Fruit fly (Drosophila melanogaster) whole organism, wandering third instar larva: ENCODE results near the gene lute.

Experiments
- GATAd ChIP-seq: sonication (Bioruptor generic); optimal IDR thresholded peaks from 2 replicates; lab custom pipeline; 2016; ENCODE audit warnings: missing biosample characterization, missing genetic modification characterization
- Hr78 ChIP-seq: fragments of >200 bp; optimal IDR thresholded peaks from 2 replicates; lab custom pipeline; 2017; ENCODE audit warnings: missing biosample characterization, missing genetic modification characterization
- Hr83 ChIP-seq: fragments of 200-300 bp; sonication (Bioruptor generic); optimal IDR thresholded peaks from 2 replicates; lab custom pipeline; 2016; ENCODE audit warnings: missing biosample characterization, mild to moderate bottlenecking, missing genetic modification characterization, moderate library complexity; ENCODE audit not compliant: poor library complexity, severe bottlenecking
- Jra ChIP-seq: sonication (Bioruptor generic); optimal IDR thresholded peaks from 2 replicates; lab custom pipeline; 2016; ENCODE audit warnings: missing biosample characterization, missing genetic modification characterization
- Myc ChIP-seq: fragments of >200 bp; optimal IDR thresholded peaks from 2 replicates; lab custom pipeline; 2017
- Rel ChIP-seq, 2 experiments: fragments of 200-800 bp; sonication (Bioruptor generic) in 1 of 2; optimal IDR thresholded peaks; 2 replicates in 1 of 2; 3 replicates in 1 of 2; lab custom pipeline; 2016 to 2019; ENCODE audit warnings: mild to moderate bottlenecking in 2 of 2, missing biosample characterization in 2 of 2, missing genetic modification characterization in 2 of 2, moderate library complexity in 1 of 2
- Sp1 ChIP-seq: fragments of 200-800 bp; sonication (Bioruptor generic); optimal IDR thresholded peaks from 3 replicates; lab custom pipeline; 2019; ENCODE audit warnings: missing biosample characterization, mild to moderate bottlenecking, missing genetic modification characterization, moderate library complexity
- Vsx2 ChIP-seq: fragments of 200-300, 225-300 bp; sonication (Bioruptor generic); optimal IDR thresholded peaks from 2 replicates; lab custom pipeline; 2018; ENCODE audit warnings: missing biosample characterization, missing genetic modification characterization; ENCODE audit not compliant: partially characterized antibody
- br ChIP-seq: fragments of 200-800 bp; sonication (Bioruptor generic); optimal IDR thresholded peaks from 2 replicates; lab custom pipeline; 2016; ENCODE audit warnings: missing biosample characterization, missing genetic modification characterization
- fru ChIP-seq: fragments of 200-800 bp; sonication (Bioruptor generic); optimal IDR thresholded peaks from 3 replicates; lab custom pipeline; 2016; ENCODE audit warnings: missing biosample characterization, mild to moderate bottlenecking, missing genetic modification characterization
- h ChIP-seq: fragments of 200-800 bp; sonication (Bioruptor generic); optimal IDR thresholded peaks from 3 replicates; lab custom pipeline; 2016; ENCODE audit warnings: missing biosample characterization, mild to moderate bottlenecking, missing genetic modification characterization
- pan ChIP-seq: fragments of >200 bp; optimal IDR thresholded peaks from 2 replicates; lab custom pipeline; 2017
- psq ChIP-seq: fragments of 200-800 bp; sonication (Bioruptor generic); optimal IDR thresholded peaks from 3 replicates; lab custom pipeline; 2017; ENCODE audit warnings: missing biosample characterization, mild to moderate bottlenecking, missing genetic modification characterization, moderate library complexity
- sv ChIP-seq: fragments of 200-800 bp; sonication (Bioruptor generic); optimal IDR thresholded peaks from 3 replicates; lab custom pipeline; 2016; ENCODE audit warnings: missing biosample characterization, missing genetic modification characterization

- TF ChIP-seq psq (GFP tag; lab: Kevin White, UChicago) (no peak), h (GFP tag; lab: Kevin White, UChicago) (no peak), Rel (GFP tag; optimal IDR thresholded peaks at IDR 0.05; lab: Kevin White, UChicago) (no peak), Rel (tag; optimal IDR thresholded peaks at IDR 0.05; lab: Kevin White, UChicago) (no peak), fru (no peak), br (GFP tag; lab: Kevin White, UChicago) (no peak), Vsx2 (no peak), sv (no peak), pan (lab: Kevin White, UChicago) (no peak), Sp1 (GFP tag; lab: Kevin White, UChicago) (no peak), Hr83 (GFP tag; lab: Kevin White, UChicago) (no peak), Hr78 (no peak), GATAd (GFP tag; lab: Kevin White, UChicago) (no peak), Jra (GFP tag; lab: Kevin White, UChicago) (no peak), Myc (lab: Kevin White, UChicago) (no peak)
These were observed 25.3 kb downstream of the lute start, which contains the start of gene CG42823 for dm6 chr3R:17405009-17405408.
